Fruit fly (Drosophila melanogaster): ENCODE results near the gene RpS19b.

RpS19b gene

dm6 chr3R:23933684-23934575 is 600 bp upstream of the RpS19b start, which contains the start of gene CG5854 (continued):
- TF ChIP-seq ci (GFP tag; IDR thresholded peaks at IDR 0.05) (peak; percentile 92), Lim3 (GFP tag; IDR thresholded peaks at IDR 0.05) (0 out of 2 replicates have a peak, but pooled peaks have one; percentile 20), CG34422 (GFP tag; IDR thresholded peaks at IDR 0.05) (peak; percentile 63; the same call in 2 of the 3 replicates), Sin3A (optimal IDR thresholded peaks at IDR 0.05) (peak; percentile 61), Hsf (GFP tag; optimal IDR thresholded peaks at IDR 0.05) (peak; percentile 78), Camta (GFP tag; optimal IDR thresholded peaks at IDR 0.05) (peak; percentile 68), tio (GFP tag; optimal IDR thresholded peaks at IDR 0.05) (no peak), CG8944 (GFP tag; optimal IDR thresholded peaks at IDR 0.05) (peak; percentile 73), CG17612 (GFP tag; IDR thresholded peaks at IDR 0.05) (no peak), CG7987 (GFP tag; optimal IDR thresholded peaks at IDR 0.05) (peak; percentile 59), ssp (GFP tag; IDR thresholded peaks at IDR 0.05) (peak; percentile 49; the same call in 1 of the 2 replicates), CG7839 (tag; optimal IDR thresholded peaks at IDR 0.05) (peak; percentile 70), danr (GFP tag; IDR thresholded peaks at IDR 0.05) (peak; percentile 35; the same call in 1 of the 2 replicates), Rfx (GFP tag; IDR thresholded peaks at IDR 0.05) (peak; percentile 77), CkIIα-i1 (GFP tag; IDR thresholded peaks at IDR 0.05) (no peak), sisA (GFP tag; IDR thresholded peaks at IDR 0.05) (peak; percentile 58), CG11696 (GFP tag; IDR thresholded peaks at IDR 0.05) (0 out of 2 replicates have a peak, but pooled peaks have one; percentile 43), bigmax (GFP tag; optimal IDR thresholded peaks at IDR 0.05) (peak; percentile 93), gcm (GFP tag; optimal IDR thresholded peaks at IDR 0.05) (peak; percentile 74), CG1832 (GFP tag; optimal IDR thresholded peaks at IDR 0.05) (no peak), CG18599 (GFP tag; optimal IDR thresholded peaks at IDR 0.05) (peak; percentile 86), insv (GFP tag; optimal IDR thresholded peaks at IDR 0.05) (no peak), CG6254 (GFP tag; optimal IDR thresholded peaks at IDR 0.05) (peak; percentile 70), trh (GFP tag; optimal IDR thresholded peaks at IDR 0.05) (peak; percentile 18), CG13624 (GFP tag; optimal IDR thresholded peaks at IDR 0.05) (peak; percentile 28), CG13296 (GFP tag; optimal IDR thresholded peaks at IDR 0.05) (peak; percentile 30), CG9876 (GFP tag; optimal IDR thresholded peaks at IDR 0.05) (peak; percentile 73), phol (tag; optimal IDR thresholded peaks at IDR 0.05) (peak; percentile 72), hkb (optimal IDR thresholded peaks at IDR 0.05) (no peak), hkb (GFP tag; IDR thresholded peaks at IDR 0.05) (peak; percentile 87), CG1024 (GFP tag; IDR thresholded peaks at IDR 0.05) (peak; percentile 57), CG15479 (GFP tag; optimal IDR thresholded peaks at IDR 0.05) (peak; percentile 24), CG10979 (tag; optimal IDR thresholded peaks at IDR 0.05) (peak; percentile 73), hth (optimal IDR thresholded peaks at IDR 0.05) (no peak), yki (optimal IDR thresholded peaks at IDR 0.05) (no peak), h (optimal IDR thresholded peaks at IDR 0.05) (no peak), Ssrp (tag; optimal IDR thresholded peaks at IDR 0.05) (peak; percentile 68), nom (GFP tag; optimal IDR thresholded peaks at IDR 0.05) (peak; percentile 95), psq (GFP tag; optimal IDR thresholded peaks at IDR 0.05) (peak; percentile 40), onecut (GFP tag; IDR thresholded peaks at IDR 0.05) (peak; percentile 67), CG12155 (GFP tag; optimal IDR thresholded peaks at IDR 0.05) (peak; percentile 35), HLH54F (GFP tag; optimal IDR thresholded peaks at IDR 0.05) (peak; percentile 38), CG2712 (tag; optimal IDR thresholded peaks at IDR 0.05) (peak; percentile 75), CG42726 (GFP tag; IDR thresholded peaks at IDR 0.05; ENCODE audit: partially characterized antibody) (no peak), CTCF (GFP tag; optimal IDR thresholded peaks at IDR 0.05) (no peak), HLH3B (GFP tag; IDR thresholded peaks at IDR 0.05) (peak; percentile 79; the same call in 1 of the 2 replicates), CG31365 (tag; optimal IDR thresholded peaks at IDR 0.05) (peak; percentile 43), cwo (GFP tag; optimal IDR thresholded peaks at IDR 0.05) (peak; percentile 68), CG7928 (GFP tag; optimal IDR thresholded peaks at IDR 0.05) (peak; percentile 19), pnt (GFP tag; optimal IDR thresholded peaks at IDR 0.05) (peak; percentile 48), btn (GFP tag; optimal IDR thresholded peaks at IDR 0.05) (peak; percentile 67)
